Fruit fly (Drosophila melanogaster): Measurements from ENCODE around the gene Uros1.

The Uros1 gene

dm6 chrX:8893378-8893912 lies 6.6 kb downstream of the Uros1 start (continued):
- TF ChIP-seq Blimp-1 (GFP tag; optimal IDR thresholded peaks at IDR 0.05) (peak; percentile 97), tin (GFP tag; optimal IDR thresholded peaks at IDR 0.05) (no peak), Opbp (GFP tag; IDR thresholded peaks at IDR 0.05; ENCODE audit: partially characterized antibody) (peak; percentile 43; the same call in 1 of the 3 replicates), CG6791 (GFP tag; IDR thresholded peaks at IDR 0.05; ENCODE audit: partially characterized antibody) (peak; percentile 68), CG2199 (GFP tag; IDR thresholded peaks at IDR 0.05) (no peak), Pdp1 (GFP tag; optimal IDR thresholded peaks at IDR 0.05) (peak in 1 of 2 experiments; percentile 28), pita (GFP tag; optimal IDR thresholded peaks at IDR 0.05) (no peak), Scr (GFP tag; IDR thresholded peaks at IDR 0.05; ENCODE audit: partially characterized antibody) (peak; percentile 30; the same call in 1 of the 2 replicates), HLH4C (GFP tag; IDR thresholded peaks at IDR 0.05; ENCODE audit: partially characterized antibody) (peak; percentile 56), Dek (tag; optimal IDR thresholded peaks at IDR 0.05) (no peak), CoRest (tag; optimal IDR thresholded peaks at IDR 0.05) (no peak), chm (GFP tag; IDR thresholded peaks at IDR 0.05) (no peak), CG16813 (GFP tag; IDR thresholded peaks at IDR 0.05; ENCODE audit: partially characterized antibody) (peak; percentile 34; the same call in 1 of the 3 replicates), CG2129 (GFP tag; IDR thresholded peaks at IDR 0.05; ENCODE audit: partially characterized antibody) (no peak)

dm6 chrX:8892445-8893009 lies 7.5 kb downstream of the Uros1 start:
- TF ChIP-seq fu2 (GFP tag; optimal IDR thresholded peaks at IDR 0.05) (peak; percentile 51), dmrt99B (tag; optimal IDR thresholded peaks at IDR 0.05) (peak; percentile 60), CG10147 (GFP tag; optimal IDR thresholded peaks at IDR 0.05) (peak; percentile 45), CG6813 (GFP tag; optimal IDR thresholded peaks at IDR 0.05) (peak; percentile 31), esg (GFP tag; conservative IDR thresholded peaks at IDR 0.05) (peak; percentile 45; the same call in 1 of the 2 replicates), BEAF-32 (GFP tag; optimal IDR thresholded peaks at IDR 0.05) (no peak), hkb (optimal IDR thresholded peaks at IDR 0.05) (no peak), hkb (GFP tag; IDR thresholded peaks at IDR 0.05) (peak; percentile 47; the same call in 1 of the 2 replicates), CG8388 (GFP tag; optimal IDR thresholded peaks at IDR 0.05) (peak; percentile 17), CG12104 (GFP tag; optimal IDR thresholded peaks at IDR 0.05) (peak; percentile 50), CG1792 (GFP tag; optimal IDR thresholded peaks at IDR 0.05) (no peak), zf30C (GFP tag; optimal IDR thresholded peaks at IDR 0.05) (no peak), en (GFP tag; optimal IDR thresholded peaks at IDR 0.05) (no peak), croc (GFP tag; conservative IDR thresholded peaks at IDR 0.05) (no peak), Doc3 (GFP tag; IDR thresholded peaks at IDR 0.05; ENCODE audit: partially characterized antibody) (no peak), Spps (tag; optimal IDR thresholded peaks at IDR 0.05) (no peak), Taf1 (GFP tag; IDR thresholded peaks at IDR 0.05) (peak; percentile 31; the same call in 1 of the 2 replicates), CG7786 (GFP tag; optimal IDR thresholded peaks at IDR 0.05) (peak; percentile 53), PHDP (tag; optimal IDR thresholded peaks at IDR 0.05) (peak; percentile 72), Sox100B (GFP tag; optimal IDR thresholded peaks at IDR 0.05) (peak; percentile 19), CG10366 (GFP tag; IDR thresholded peaks at IDR 0.05) (peak; percentile 52), Aef1 (GFP tag; IDR thresholded peaks at IDR 0.05) (peak; percentile 60), CG11696 (GFP tag; IDR thresholded peaks at IDR 0.05) (no peak), CG2199 (GFP tag; IDR thresholded peaks at IDR 0.05) (no peak), slbo (GFP tag; IDR thresholded peaks at IDR 0.05) (peak; percentile 79), vvl (GFP tag; IDR thresholded peaks at IDR 0.05) (peak; percentile 49; the same call in 1 of the 2 replicates), Lhr (GFP tag; optimal IDR thresholded peaks at IDR 0.05) (no peak), Rfx (GFP tag; IDR thresholded peaks at IDR 0.05) (peak; percentile 83), Poxn (GFP tag; IDR thresholded peaks at IDR 0.05) (peak; percentile 26; the same call in 1 of the 2 replicates), CG17612 (GFP tag; IDR thresholded peaks at IDR 0.05) (0 out of 2 replicates have a peak, but pooled peaks have one; percentile 20), CG15011 (GFP tag; optimal IDR thresholded peaks at IDR 0.05) (peak; percentile 31), Max (GFP tag; optimal IDR thresholded peaks at IDR 0.05) (peak; percentile 40), otp (GFP tag; IDR thresholded peaks at IDR 0.05) (peak; percentile 69; the same call in 1 of the 3 replicates), lbe (GFP tag; optimal IDR thresholded peaks at IDR 0.05) (no peak), CG2120 (GFP tag; optimal IDR thresholded peaks at IDR 0.05) (peak; percentile 86)

Data from whole organism, embryonic.